Worm (Caenorhabditis elegans) whole organism, midembryonic: Measurements from ENCODE around the gene Y17G9B.4.
A peak's percentile ranks its signal among the peaks of the same experiment; 100 is the strongest.
"Not testable (repeated sequence)": the region's sequence is repeated elsewhere in the genome, so short reads cannot be mapped to it uniquely, and the experiment has no call there.

ENCODE experiments used
- T22C8.4 ChIP-seq: fragments of 200-800 bp; sonication (Bioruptor generic); IDR thresholded peaks from 2 replicates; pipeline ENCODE4 v1.3.6; 2022; ENCODE audit warnings: missing genetic modification characterization, missing compliant biosample characterization
- cog-1 ChIP-seq: sonication (generic microtip); optimal IDR thresholded peaks from 2 replicates; lab custom pipeline; 2016; ENCODE audit warnings: missing genetic modification characterization, missing compliant biosample characterization
- flt-1 ChIP-seq: fragments of 200-800 bp; sonication (Bioruptor generic); IDR thresholded peaks from 2 replicates; pipeline ENCODE4 v1.3.6; 2022; ENCODE audit warnings: missing genetic modification characterization, missing compliant biosample characterization
- med-1 ChIP-seq: sonication (generic microtip); optimal IDR thresholded peaks from 2 replicates; lab custom pipeline; 2017; ENCODE audit warnings: missing genetic modification characterization, mild to moderate bottlenecking, missing compliant biosample characterization, antibody characterized with exemption, missing genetic modification reagents; ENCODE audit not compliant: insufficient read depth
- ref-1 ChIP-seq: fragments of 200-800 bp; sonication (Bioruptor generic); conservative IDR thresholded peaks from 2 replicates; pipeline ENCODE4 v1.3.6; 2022; ENCODE audit warnings: missing genetic modification reagents, missing genetic modification characterization, missing compliant biosample characterization
- tab-1 ChIP-seq: fragments of 200-800 bp; sonication (Bioruptor generic); IDR thresholded peaks from 2 replicates; pipeline ENCODE4 v1.3.6; 2022; ENCODE audit warnings: missing genetic modification characterization, missing compliant biosample characterization
- ztf-29 ChIP-seq: fragments of 200-800 bp; sonication (Bioruptor generic); IDR thresholded peaks from 2 replicates; pipeline ENCODE4 v1.3.6; 2022; ENCODE audit warnings: missing genetic modification reagents, missing genetic modification characterization, missing compliant biosample characterization

DNA sequence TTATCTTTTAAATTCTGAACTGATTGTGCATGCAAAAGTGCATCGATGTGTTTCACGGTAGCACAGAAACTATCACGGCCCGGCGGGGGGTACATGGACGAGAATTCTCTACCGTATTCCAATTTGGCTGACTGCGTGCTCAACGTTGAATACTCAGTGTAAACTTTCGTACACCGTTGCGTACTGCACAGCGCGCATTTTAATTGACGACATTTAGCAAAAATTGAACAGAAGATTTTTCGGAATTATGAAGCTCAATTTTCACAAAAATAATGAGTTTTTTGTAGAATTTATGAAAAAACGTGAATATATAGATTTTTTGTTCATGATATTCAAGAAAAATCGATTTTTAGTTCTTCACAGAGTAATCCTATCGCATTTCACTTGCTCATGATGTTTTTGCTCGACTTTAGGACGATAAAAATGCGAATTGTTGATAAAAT, 26.4 kb upstream of the Y17G9B.4 start:
- TF ChIP-seq T22C8.4, result peak; percentile 60
- peak; percentile 90 for TF ChIP-seq flt-1 (GFP tag; lab: Robert Waterston, UW)
- peak; percentile 49 for TF ChIP-seq cog-1 (tag; lab: Kevin White, UChicago)
- not testable (repeated sequence) for TF ChIP-seq med-1 (GFP tag; lab: Kevin White, UChicago); ztf-29 (GFP tag; lab: Robert Waterston, UW)
- TF ChIP-seq ref-1 (GFP tag; lab: Robert Waterston, UW), result 0 out of 2 replicates have a peak, but pooled peaks have one; percentile 20
- TF ChIP-seq tab-1 (GFP tag; lab: Robert Waterston, UW), result 0 out of 2 replicates have a peak, but pooled peaks have one; percentile 59
